3 fruit fly cellular contexts compared by ENCODE assay signal in the genomic region with DNA sequence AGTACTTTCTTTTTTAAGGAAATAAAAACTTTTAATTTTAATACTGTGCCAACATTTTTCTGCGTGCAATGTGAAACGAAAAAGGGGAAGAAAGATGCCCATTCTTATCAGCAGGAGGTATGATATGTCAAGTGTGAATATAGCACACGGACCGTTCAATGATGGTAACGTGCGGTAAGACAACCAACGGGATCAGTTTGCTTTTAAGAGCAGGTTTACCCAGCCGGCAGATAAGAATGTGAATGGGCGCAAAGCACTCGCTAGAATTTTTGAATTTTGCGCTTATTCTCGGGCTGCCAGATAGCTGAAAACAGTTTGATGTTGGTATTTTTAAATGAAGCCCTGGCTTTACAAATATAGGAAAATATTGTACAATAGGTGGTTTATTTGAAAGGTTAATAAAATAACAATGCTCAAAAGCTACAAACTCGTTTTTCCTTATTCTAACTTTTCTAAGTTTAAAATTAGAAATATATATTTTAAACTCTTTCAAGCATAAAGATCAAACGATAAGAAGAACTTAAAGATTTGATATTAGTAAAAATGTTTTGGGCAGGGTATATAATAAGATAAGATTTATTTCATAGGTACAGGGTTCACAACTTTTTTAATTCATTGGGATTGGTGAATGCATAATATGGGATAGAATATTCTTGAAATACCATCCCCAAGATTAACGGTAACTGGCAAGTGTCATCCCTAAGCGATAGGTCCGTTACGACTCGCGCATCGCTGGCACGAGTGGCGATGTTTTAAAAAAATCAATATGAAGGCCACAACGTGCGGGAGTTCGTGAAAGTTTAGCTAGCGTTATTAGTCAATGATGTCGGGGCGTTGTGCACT.
TF ChIP-seq lines count a peak whose summit lies in the region.

A gene (plus strand): TSS at position 717 of the 843 bp plus-strand sequence.

TF ChIP-seq in whole organism, adult, 20 proteins besides CTCF, POLR2A, EP300 and RAD21 (continued from another document):
- no peak for TF ChIP-seq CG7101 (tag; optimal IDR thresholded peaks at IDR 0.05; lab: Kevin White, UChicago)
- TF ChIP-seq Hr96 (GFP tag; optimal IDR thresholded peaks at IDR 0.05; lab: Kevin White, UChicago), result no peak
- peak; percentile 73 for TF ChIP-seq pad (GFP tag; optimal IDR thresholded peaks at IDR 0.05; lab: Kevin White, UChicago)

TF ChIP-seq in whole organism, embryonic, 481 proteins besides CTCF, POLR2A, EP300 and RAD21 (continued from another document and continues in another):
- TF ChIP-seq kni (GFP tag; optimal IDR thresholded peaks at IDR 0.05; lab: Kevin White, UChicago) (no peak), CG11723 (GFP tag; optimal IDR thresholded peaks at IDR 0.05; lab: Kevin White, UChicago) (no peak), CG31365 (tag; optimal IDR thresholded peaks at IDR 0.05; lab: Kevin White, UChicago) (no peak), dimm (GFP tag; IDR thresholded peaks at IDR 0.05; lab: Robert Waterston, UW) (no peak), CG9932 (GFP tag; IDR thresholded peaks at IDR 0.05; lab: Robert Waterston, UW) (peak; percentile 69), mam (GFP tag; optimal IDR thresholded peaks at IDR 0.05; lab: Kevin White, UChicago) (peak; percentile 56), CG10366 (GFP tag; IDR thresholded peaks at IDR 0.05; lab: Robert Waterston, UW) (peak; percentile 50; the same call in 1 of the 2 replicates), gem (tag; optimal IDR thresholded peaks at IDR 0.05; lab: Kevin White, UChicago) (peak; percentile 75), CG32532 (GFP tag; IDR thresholded peaks at IDR 0.05; lab: Robert Waterston, UW) (peak; percentile 57), CG17385 (GFP tag; optimal IDR thresholded peaks at IDR 0.05; lab: Kevin White, UChicago) (no peak), gcm2 (GFP tag; optimal IDR thresholded peaks at IDR 0.05; lab: Kevin White, UChicago) (no peak), sr (GFP tag; IDR thresholded peaks at IDR 0.05; lab: Robert Waterston, UW) (no peak), mld (GFP tag; IDR thresholded peaks at IDR 0.05; lab: Robert Waterston, UW; ENCODE audit: partially characterized antibody) (peak; percentile 62; the same call in 1 of the 3 replicates), CG34376 (GFP tag; optimal IDR thresholded peaks at IDR 0.05; lab: Kevin White, UChicago) (no peak), Hr51 (GFP tag; optimal IDR thresholded peaks at IDR 0.05; lab: Kevin White, UChicago) (peak; percentile 14 to 31), D19B (GFP tag; optimal IDR thresholded peaks at IDR 0.05; lab: Kevin White, UChicago) (no peak), stc (GFP tag; IDR thresholded peaks at IDR 0.05; lab: Robert Waterston, UW) (no peak), CG7987 (GFP tag; optimal IDR thresholded peaks at IDR 0.05; lab: Kevin White, UChicago) (no peak), CG16779 (GFP tag; IDR thresholded peaks at IDR 0.05; lab: Robert Waterston, UW) (0 out of 2 replicates have a peak, but pooled peaks have one; percentile 2), CG34224 (GFP tag; IDR thresholded peaks at IDR 0.05; lab: Robert Waterston, UW; ENCODE audit: partially characterized antibody) (peak; percentile 59; the same call in 2 of the 3 replicates), fru (optimal IDR thresholded peaks at IDR 0.05; lab: Kevin White, UChicago) (no peak), ac (GFP tag; optimal IDR thresholded peaks at IDR 0.05; lab: Kevin White, UChicago) (no peak), CG15514 (GFP tag; optimal IDR thresholded peaks at IDR 0.05; lab: Kevin White, UChicago) (peak; percentile 8), fd3F (GFP tag; optimal IDR thresholded peaks at IDR 0.05; lab: Kevin White, UChicago) (peak; percentile 21), CG1603 (tag; optimal IDR thresholded peaks at IDR 0.05; lab: Kevin White, UChicago) (peak; percentile 23), CG3407 (GFP tag; optimal IDR thresholded peaks at IDR 0.05; lab: Kevin White, UChicago) (no peak), dysf (GFP tag; IDR thresholded peaks at IDR 0.05; lab: Robert Waterston, UW) (peak; percentile 36; the same call in 1 of the 3 replicates), chm (GFP tag; IDR thresholded peaks at IDR 0.05; lab: Robert Waterston, UW) (0 out of 2 replicates have a peak, but pooled peaks have one; percentile 11), BEAF-32 (GFP tag; optimal IDR thresholded peaks at IDR 0.05; lab: Kevin White, UChicago) (peak; percentile 81), Trl (optimal IDR thresholded peaks at IDR 0.05; lab: Kevin White, UChicago) (no peak), Trl (GFP tag; optimal IDR thresholded peaks at IDR 0.05; lab: Kevin White, UChicago) (no peak), C15 (GFP tag; IDR thresholded peaks at IDR 0.05; lab: Robert Waterston, UW) (no peak), B-H2 (GFP tag; optimal IDR thresholded peaks at IDR 0.05; lab: Kevin White, UChicago) (no peak), mirr (GFP tag; optimal IDR thresholded peaks at IDR 0.05; lab: Kevin White, UChicago) (no peak), Adf1 (GFP tag; IDR thresholded peaks at IDR 0.05; lab: Robert Waterston, UW) (no peak), Dip3 (GFP tag; optimal IDR thresholded peaks at IDR 0.05; lab: Kevin White, UChicago) (peak; percentile 28), CG11398 (GFP tag; optimal IDR thresholded peaks at IDR 0.05; lab: Kevin White, UChicago) (no peak), bsh (GFP tag; optimal IDR thresholded peaks at IDR 0.05; lab: Kevin White, UChicago) (peak in 1 of 2 experiments; percentile 43), CG2120 (GFP tag; optimal IDR thresholded peaks at IDR 0.05; lab: Kevin White, UChicago) (peak; percentile 70), unc-4 (GFP tag; IDR thresholded peaks at IDR 0.05; lab: Robert Waterston, UW; ENCODE audit: partially characterized antibody) (peak; percentile 74), pfk (GFP tag; optimal IDR thresholded peaks at IDR 0.05; lab: Kevin White, UChicago) (no peak), CG1792 (GFP tag; optimal IDR thresholded peaks at IDR 0.05; lab: Kevin White, UChicago) (no peak), Max (GFP tag; optimal IDR thresholded peaks at IDR 0.05; lab: Kevin White, UChicago) (peak; percentile 3), CG5245 (GFP tag; optimal IDR thresholded peaks at IDR 0.05; lab: Kevin White, UChicago) (peak; percentile 12), Mes4 (GFP tag; optimal IDR thresholded peaks at IDR 0.05; lab: Kevin White, UChicago) (no peak), CG15269 (tag; optimal IDR thresholded peaks at IDR 0.05; lab: Kevin White, UChicago) (peak; percentile 43), NfI (GFP tag; optimal IDR thresholded peaks at IDR 0.05; lab: Kevin White, UChicago) (peak; percentile 15), CG6683 (GFP tag; optimal IDR thresholded peaks at IDR 0.05; lab: Kevin White, UChicago) (no peak), pzg (GFP tag; optimal IDR thresholded peaks at IDR 0.05; lab: Kevin White, UChicago) (peak; percentile 31), CG14014 (GFP tag; IDR thresholded peaks at IDR 0.05; lab: Robert Waterston, UW) (0 out of 2 replicates have a peak, but pooled peaks have one; percentile 48), Camta (GFP tag; optimal IDR thresholded peaks at IDR 0.05; lab: Kevin White, UChicago) (peak; percentile 18), CG1024 (GFP tag; IDR thresholded peaks at IDR 0.05; lab: Robert Waterston, UW) (no peak), CG11504 (tag; optimal IDR thresholded peaks at IDR 0.05; lab: Kevin White, UChicago) (peak; percentile 52), HmgZ (tag; optimal IDR thresholded peaks at IDR 0.05; lab: Kevin White, UChicago) (no peak), CG18619 (GFP tag; optimal IDR thresholded peaks at IDR 0.05; lab: Kevin White, UChicago) (peak; percentile 19), wek (GFP tag; optimal IDR thresholded peaks at IDR 0.05; lab: Kevin White, UChicago) (no peak), fd64A (GFP tag; optimal IDR thresholded peaks at IDR 0.05; lab: Kevin White, UChicago) (no peak), CG15011 (GFP tag; optimal IDR thresholded peaks at IDR 0.05; lab: Kevin White, UChicago) (no peak)

TF ChIP-seq in whole organism, prepupa, 60 proteins besides CTCF, POLR2A, EP300 and RAD21 (continued from another document):
- peak; percentile 36 for TF ChIP-seq CG32006 (GFP tag; optimal IDR thresholded peaks at IDR 0.05; lab: Kevin White, UChicago)
- no peak for TF ChIP-seq Sox14 (GFP tag; optimal IDR thresholded peaks at IDR 0.05; lab: Kevin White, UChicago)
- TF ChIP-seq CG6163 (GFP tag; IDR thresholded peaks at IDR 0.05; lab: Robert Waterston, UW), result no peak
- TF ChIP-seq CG11902 (GFP tag; optimal IDR thresholded peaks at IDR 0.05; lab: Kevin White, UChicago), result peak; percentile 3
- TF ChIP-seq Ets21C (GFP tag; optimal IDR thresholded peaks at IDR 0.05; lab: Kevin White, UChicago), result no peak
TF ChIP-seq in whole organism, prepupa: peak in this region for 15.
